Fruit fly (Drosophila melanogaster): ENCODE results near the gene CG13282.
A peak's percentile ranks its signal among the peaks of the same experiment; 100 is the strongest.

Gene CG13282

dm6 chr2L:16826872-16827506 is 7.3 kb downstream of the CG13282 start, which contains the start of gene AspRS-m (continued):
- TF ChIP-seq gfzf (GFP tag; optimal IDR thresholded peaks at IDR 0.05) (peak; percentile 37), CG11093 (GFP tag; IDR thresholded peaks at IDR 0.05) (no peak), CG34224 (GFP tag; IDR thresholded peaks at IDR 0.05; ENCODE audit: partially characterized antibody) (peak; percentile 76), Hr39 (optimal IDR thresholded peaks at IDR 0.05) (no peak), yki (optimal IDR thresholded peaks at IDR 0.05) (no peak), CG10274 (GFP tag; optimal IDR thresholded peaks at IDR 0.05) (no peak), PHDP (tag; optimal IDR thresholded peaks at IDR 0.05) (no peak), Stat92E (GFP tag; optimal IDR thresholded peaks at IDR 0.05) (no peak), sna (GFP tag; IDR thresholded peaks at IDR 0.05; ENCODE audit: partially characterized antibody) (peak; percentile 84), rib (GFP tag; IDR thresholded peaks at IDR 0.05) (0 out of 2 replicates have a peak, but pooled peaks have one; percentile 56), E2f1 (GFP tag; IDR thresholded peaks at IDR 0.05) (no peak), H15 (GFP tag; IDR thresholded peaks at IDR 0.05) (no peak), Fer3 (tag; optimal IDR thresholded peaks at IDR 0.05) (no peak), CG14965 (GFP tag; optimal IDR thresholded peaks at IDR 0.05; ENCODE audit: borderline replicate concordance) (no peak), CG14441 (GFP tag; IDR thresholded peaks at IDR 0.05) (no peak), BEAF-32 (GFP tag; optimal IDR thresholded peaks at IDR 0.05) (peak; percentile 88), pfk (GFP tag; optimal IDR thresholded peaks at IDR 0.05) (no peak), CG6654 (GFP tag; optimal IDR thresholded peaks at IDR 0.05) (no peak), tin (GFP tag; optimal IDR thresholded peaks at IDR 0.05) (peak; percentile 39), CG2116 (GFP tag; optimal IDR thresholded peaks at IDR 0.05) (peak; percentile 45), CG18764 (GFP tag; optimal IDR thresholded peaks at IDR 0.05) (no peak), pum (GFP tag; optimal IDR thresholded peaks at IDR 0.05) (no peak), Gsc (GFP tag; IDR thresholded peaks at IDR 0.05) (no peak), CG6765 (GFP tag; optimal IDR thresholded peaks at IDR 0.05) (no peak), Dref (GFP tag; IDR thresholded peaks at IDR 0.05) (peak; percentile 72), trem (tag; optimal IDR thresholded peaks at IDR 0.05) (peak; percentile 35), CG10321 (GFP tag; IDR thresholded peaks at IDR 0.05) (no peak), tio (GFP tag; optimal IDR thresholded peaks at IDR 0.05) (no peak), dati (GFP tag; IDR thresholded peaks at IDR 0.05) (no peak), Dll (GFP tag; IDR thresholded peaks at IDR 0.05; ENCODE audit: partially characterized antibody) (peak; percentile 89), Aef1 (GFP tag; IDR thresholded peaks at IDR 0.05) (no peak), Dek (tag; optimal IDR thresholded peaks at IDR 0.05) (no peak), Eip74EF (GFP tag; optimal IDR thresholded peaks at IDR 0.05) (no peak), CG17802 (tag; optimal IDR thresholded peaks at IDR 0.05) (no peak), NK7.1 (GFP tag; optimal IDR thresholded peaks at IDR 0.05) (no peak), CG15073 (GFP tag; optimal IDR thresholded peaks at IDR 0.05) (no peak), Max (GFP tag; optimal IDR thresholded peaks at IDR 0.05) (no peak), Scr (GFP tag; IDR thresholded peaks at IDR 0.05; ENCODE audit: partially characterized antibody) (peak; percentile 88), ase (GFP tag; IDR thresholded peaks at IDR 0.05) (no peak), Hsf (GFP tag; optimal IDR thresholded peaks at IDR 0.05) (peak; percentile 24), ro (GFP tag; IDR thresholded peaks at IDR 0.05) (no peak), schlank (tag; optimal IDR thresholded peaks at IDR 0.05) (no peak), psq (GFP tag; optimal IDR thresholded peaks at IDR 0.05) (no peak), Sry-δ (GFP tag; optimal IDR thresholded peaks at IDR 0.05) (peak; percentile 82), CG14667 (GFP tag; IDR thresholded peaks at IDR 0.05) (no peak), CG6854 (GFP tag; optimal IDR thresholded peaks at IDR 0.05) (no peak), CG1603 (tag; optimal IDR thresholded peaks at IDR 0.05) (no peak), CG13123 (GFP tag; optimal IDR thresholded peaks at IDR 0.05) (no peak), exex (tag; optimal IDR thresholded peaks at IDR 0.05) (no peak), chinmo (GFP tag; IDR thresholded peaks at IDR 0.05; ENCODE audit: partially characterized antibody) (peak; percentile 83; the same call in 3 of the 4 replicates)
